Worm (Caenorhabditis elegans) whole organism, late embryonic: ENCODE data around the gene mam-3.
A peak's percentile ranks its signal among the peaks of the same experiment; 100 is the strongest.

ENCODE experiments used
- C08G9.2 ChIP-seq: sonication (generic microtip); optimal IDR thresholded peaks from 2 replicates; lab custom pipeline; 2016; ENCODE audit warnings: mild to moderate bottlenecking, missing genetic modification characterization, moderate library complexity, missing compliant biosample characterization
- C38D4.7 ChIP-seq: fragments of 200-800 bp; sonication (Bioruptor generic); optimal IDR thresholded peaks from 2 replicates; lab custom pipeline; 2018; ENCODE audit warnings: mild to moderate bottlenecking, missing genetic modification characterization, moderate library complexity, missing compliant biosample characterization
- F13H6.1 ChIP-seq: sonication (generic microtip); optimal IDR thresholded peaks from 2 replicates; lab custom pipeline; 2016; ENCODE audit warnings: missing genetic modification characterization, missing compliant biosample characterization
- K02D7.2 ChIP-seq: sonication (generic microtip); optimal IDR thresholded peaks from 2 replicates; lab custom pipeline; 2017; ENCODE audit warnings: mild to moderate bottlenecking, missing genetic modification characterization, missing compliant biosample characterization
- Y22D7AL.16 ChIP-seq: sonication (generic microtip); optimal IDR thresholded peaks from 2 replicates; lab custom pipeline; 2016; ENCODE audit warnings: missing genetic modification characterization, missing compliant biosample characterization
- ahr-1 ChIP-seq: sonication (generic microtip); optimal IDR thresholded peaks from 2 replicates; lab custom pipeline; 2016; ENCODE audit warnings: missing genetic modification characterization, missing compliant biosample characterization
- ama-1 ChIP-seq: fragments of 150-350 bp; optimal IDR thresholded peaks from 2 replicates; lab custom pipeline; 2014
- ceh-14 ChIP-seq: sonication (generic microtip); optimal IDR thresholded peaks from 2 replicates; lab custom pipeline; 2016; ENCODE audit warnings: missing genotype, missing genetic modification characterization, missing compliant biosample characterization
- ceh-18 ChIP-seq: sonication (generic microtip); optimal IDR thresholded peaks from 2 replicates; lab custom pipeline; 2016; ENCODE audit warnings: missing genetic modification characterization, missing compliant biosample characterization
- ceh-19 ChIP-seq: fragments of 200-800 bp; sonication (Bioruptor generic); optimal IDR thresholded peaks from 2 replicates; lab custom pipeline; 2018; ENCODE audit warnings: mild to moderate bottlenecking, missing genetic modification characterization, missing compliant biosample characterization
- ceh-2 ChIP-seq: sonication (generic microtip); optimal IDR thresholded peaks from 2 replicates; lab custom pipeline; 2016; ENCODE audit warnings: missing genotype, missing genetic modification characterization, missing compliant biosample characterization
- ceh-24 ChIP-seq: sonication (generic microtip); optimal IDR thresholded peaks from 2 replicates; lab custom pipeline; 2016; ENCODE audit warnings: mild to moderate bottlenecking, missing genetic modification characterization, missing compliant biosample characterization
- ceh-45 ChIP-seq: fragments of 200-800 bp; sonication (Bioruptor generic); IDR thresholded peaks from 2 replicates; pipeline ENCODE4 v1.3.6; 2022; ENCODE audit warnings: missing genetic modification reagents, missing genetic modification characterization, missing compliant biosample characterization
- ceh-6 ChIP-seq: fragments of 200-800 bp; sonication (Bioruptor generic); optimal IDR thresholded peaks from 2 replicates; lab custom pipeline; 2018; ENCODE audit warnings: mild to moderate bottlenecking, missing genetic modification characterization, missing compliant biosample characterization
- ceh-9 ChIP-seq: sonication (generic microtip); optimal IDR thresholded peaks from 2 replicates; lab custom pipeline; 2016; ENCODE audit warnings: mild to moderate bottlenecking, missing genetic modification characterization, inconsistent platforms, missing compliant biosample characterization
- che-1 ChIP-seq: sonication (generic microtip); optimal IDR thresholded peaks from 2 replicates; lab custom pipeline; 2016; ENCODE audit warnings: mild to moderate bottlenecking, missing genetic modification characterization, missing compliant biosample characterization
- dmd-4 ChIP-seq: sonication (generic microtip); optimal IDR thresholded peaks from 2 replicates; lab custom pipeline; 2016; ENCODE audit warnings: borderline replicate concordance, missing genetic modification characterization, missing compliant biosample characterization
- dve-1 ChIP-seq: sonication (generic microtip); optimal IDR thresholded peaks from 2 replicates; lab custom pipeline; 2017; ENCODE audit warnings: antibody characterized with exemption, mild to moderate bottlenecking, missing genetic modification characterization, missing compliant biosample characterization
- elt-2 ChIP-seq: sonication (generic microtip); optimal IDR thresholded peaks from 2 replicates; lab custom pipeline; 2016; ENCODE audit warnings: missing genetic modification reagents, missing genetic modification characterization, missing compliant biosample characterization
- elt-4 ChIP-seq: sonication (generic microtip); optimal IDR thresholded peaks from 2 replicates; lab custom pipeline; 2016; ENCODE audit warnings: missing genetic modification characterization, missing compliant biosample characterization
- ets-4 ChIP-seq: sonication (generic microtip); optimal IDR thresholded peaks from 2 replicates; lab custom pipeline; 2016; ENCODE audit warnings: missing genetic modification characterization, missing compliant biosample characterization
- eyg-1 ChIP-seq: sonication (generic microtip); optimal IDR thresholded peaks from 2 replicates; lab custom pipeline; 2016; ENCODE audit warnings: missing genotype, missing genetic modification characterization, missing compliant biosample characterization
- fax-1 ChIP-seq: sonication (generic microtip); optimal IDR thresholded peaks from 2 replicates; lab custom pipeline; 2016; ENCODE audit warnings: missing genotype, missing genetic modification characterization, missing compliant biosample characterization
- fkh-6 ChIP-seq: sonication (generic microtip); optimal IDR thresholded peaks from 2 replicates; lab custom pipeline; 2016; ENCODE audit warnings: missing genetic modification characterization, missing compliant biosample characterization
- gmeb-2 ChIP-seq: sonication (generic microtip); optimal IDR thresholded peaks from 2 replicates; lab custom pipeline; 2016; ENCODE audit warnings: missing genetic modification characterization, inconsistent platforms, missing compliant biosample characterization
- hlh-6 ChIP-seq: sonication (generic microtip); optimal IDR thresholded peaks from 2 replicates; lab custom pipeline; 2016; ENCODE audit warnings: missing genotype, missing genetic modification characterization, missing compliant biosample characterization
- hlh-8 ChIP-seq: sonication (generic microtip); optimal IDR thresholded peaks from 2 replicates; lab custom pipeline; 2016; ENCODE audit warnings: missing genotype, missing genetic modification characterization, missing compliant biosample characterization
- lim-6 ChIP-seq: sonication (generic microtip); optimal IDR thresholded peaks from 2 replicates; lab custom pipeline; 2016; ENCODE audit warnings: missing genetic modification characterization, missing compliant biosample characterization
- lin-11 ChIP-seq: fragments of 200-800 bp; sonication (Bioruptor generic); optimal IDR thresholded peaks from 2 replicates; lab custom pipeline; 2018; ENCODE audit warnings: mild to moderate bottlenecking, missing genetic modification characterization, missing compliant biosample characterization
- madf-2 ChIP-seq: sonication (generic microtip); optimal IDR thresholded peaks from 2 replicates; lab custom pipeline; 2017; ENCODE audit warnings: missing genetic modification characterization, missing compliant biosample characterization
- mec-3 ChIP-seq: sonication (generic microtip); optimal IDR thresholded peaks from 2 replicates; lab custom pipeline; 2016; ENCODE audit warnings: borderline replicate concordance, missing genetic modification characterization, missing compliant biosample characterization
- nfya-1 ChIP-seq: sonication (generic microtip); optimal IDR thresholded peaks from 2 replicates; lab custom pipeline; 2017; ENCODE audit warnings: missing genetic modification characterization, mild to moderate bottlenecking, missing compliant biosample characterization, antibody characterized with exemption, moderate library complexity
- npax-4 ChIP-seq: sonication (generic microtip); optimal IDR thresholded peaks from 2 replicates; lab custom pipeline; 2016; ENCODE audit warnings: missing genetic modification characterization, missing compliant biosample characterization
- odd-2 ChIP-seq: sonication (generic microtip); optimal IDR thresholded peaks from 2 replicates; lab custom pipeline; 2017; ENCODE audit warnings: antibody characterized with exemption, mild to moderate bottlenecking, missing genetic modification characterization, missing compliant biosample characterization
- pha-2 ChIP-seq: sonication (generic microtip); optimal IDR thresholded peaks from 2 replicates; lab custom pipeline; 2017; ENCODE audit warnings: mild to moderate bottlenecking, missing genetic modification characterization, missing compliant biosample characterization
- pha-4 ChIP-seq: fragments of 150-350 bp; optimal IDR thresholded peaks from 2 replicates; lab custom pipeline; 2018; ENCODE audit warnings: missing biosample characterization, missing genetic modification reagents, missing genetic modification characterization
- pros-1 ChIP-seq: fragments of 150-350 bp; optimal IDR thresholded peaks from 2 replicates; lab custom pipeline; 2014; ENCODE audit warnings: missing biosample characterization, missing genetic modification reagents, missing genetic modification characterization
- ref-2 ChIP-seq: sonication (generic microtip); optimal IDR thresholded peaks from 2 replicates; lab custom pipeline; 2016; ENCODE audit warnings: missing genetic modification characterization, missing compliant biosample characterization
- sox-2 ChIP-seq: fragments of 200-800 bp; sonication (Bioruptor generic); IDR thresholded peaks from 2 replicates; pipeline ENCODE4 v1.3.6; 2022; ENCODE audit warnings: missing genetic modification reagents, missing genetic modification characterization, missing compliant biosample characterization
- syd-9 ChIP-seq: sonication (generic microtip); optimal IDR thresholded peaks from 2 replicates; lab custom pipeline; 2016; ENCODE audit warnings: mild to moderate bottlenecking, missing genetic modification characterization, moderate library complexity, missing compliant biosample characterization
- tbx-7 ChIP-seq: sonication (generic microtip); optimal IDR thresholded peaks from 2 replicates; lab custom pipeline; 2016; ENCODE audit warnings: missing genotype, missing genetic modification characterization, missing compliant biosample characterization
- ttx-3 ChIP-seq: sonication (generic microtip); optimal IDR thresholded peaks from 2 replicates; lab custom pipeline; 2016; ENCODE audit warnings: missing genetic modification reagents, missing genetic modification characterization, missing compliant biosample characterization
- unc-3 ChIP-seq, 2 experiments: fragments of 200-800 bp in 1 of 2; sonication (Bioruptor generic) in 1 of 2; sonication (generic microtip) in 1 of 2; conservative IDR thresholded peaks in 1 of 2; optimal IDR thresholded peaks in 1 of 2; 2 replicates each; pipeline versions ENCODE4 v1.3.6 to Lab custom; 2016 to 2022; ENCODE audit warnings: missing compliant biosample characterization in 2 of 2, missing genetic modification characterization in 2 of 2, missing genetic modification reagents in 1 of 2
- unc-42 ChIP-seq: sonication (generic microtip); optimal IDR thresholded peaks from 2 replicates; lab custom pipeline; 2016; ENCODE audit warnings: missing genotype, missing genetic modification characterization, missing compliant biosample characterization
- unc-55 ChIP-seq: sonication (generic microtip); optimal IDR thresholded peaks from 2 replicates; lab custom pipeline; 2017; ENCODE audit warnings: missing biosample characterization, missing genetic modification reagents, missing genetic modification characterization
- unc-86 ChIP-seq: sonication (generic microtip); optimal IDR thresholded peaks from 2 replicates; lab custom pipeline; 2016; ENCODE audit warnings: missing genetic modification characterization, missing compliant biosample characterization
- zip-5 ChIP-seq: sonication (generic microtip); optimal IDR thresholded peaks from 2 replicates; lab custom pipeline; 2016; ENCODE audit warnings: missing genetic modification characterization, missing compliant biosample characterization
- ztf-16 ChIP-seq: sonication (generic microtip); optimal IDR thresholded peaks from 2 replicates; lab custom pipeline; 2017; ENCODE audit warnings: missing genetic modification characterization, missing compliant biosample characterization

The mam-3 gene

DNA sequence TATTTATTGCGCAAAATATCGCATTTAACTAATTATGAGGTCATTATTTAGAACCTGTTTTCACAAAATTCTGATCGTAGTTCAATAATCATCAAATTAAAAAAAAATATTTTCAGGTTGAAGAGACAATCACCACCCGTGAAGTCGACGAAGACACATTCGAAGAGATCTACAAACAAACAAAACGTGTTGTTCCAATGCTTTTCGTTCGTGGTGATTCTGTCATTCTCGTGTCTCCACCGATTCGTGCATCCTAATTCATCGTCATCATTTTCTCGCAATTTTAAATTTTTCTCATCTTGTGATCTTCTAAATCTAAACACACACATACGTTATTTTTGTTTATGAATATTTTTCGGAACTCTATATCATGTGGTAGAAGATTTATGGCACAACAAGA is 56.4 kb downstream of the mam-3 start:
- TF ChIP-seq dve-1 (tag; lab: Kevin White, UChicago) (peak; percentile 35), pha-4 (tag; lab: Kevin White, UChicago) (no peak)

DNA sequence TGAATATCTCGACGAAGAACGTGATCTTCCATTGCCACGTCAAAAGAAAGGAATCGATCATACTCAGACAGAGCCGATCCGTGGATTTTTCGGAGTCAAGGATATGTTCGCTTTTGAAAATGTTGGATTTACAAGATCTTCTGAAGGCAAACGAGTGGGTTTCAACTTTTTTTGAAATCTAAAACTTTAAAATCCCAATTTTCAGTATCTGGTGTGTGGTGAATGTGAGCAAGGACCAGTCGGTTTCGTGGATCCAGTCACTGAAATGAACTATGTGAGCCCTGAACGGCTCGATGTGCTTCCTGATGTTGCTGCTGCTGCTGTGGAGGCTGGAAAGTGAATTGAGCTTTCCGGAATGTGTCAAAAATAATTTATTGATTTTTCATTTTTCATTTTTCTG is 58.3 kb downstream of the mam-3 start, which contains the start of gene lsm-3:
Gene lsm-3 (plus strand): TSS at position 301 of the 400 bp plus-strand sequence.
- TF ChIP-seq ceh-6 (GFP tag; lab: Kevin White, UChicago), result no peak
- no peak for TF ChIP-seq ceh-24 (tag; lab: Kevin White, UChicago)
- no peak for TF ChIP-seq fkh-6 (tag; lab: Kevin White, UChicago)
- no peak for TF ChIP-seq ceh-45 (GFP tag; lab: Robert Waterston, UW)
- TF ChIP-seq madf-2, result no peak
- TF ChIP-seq F13H6.1, result no peak
- TF ChIP-seq elt-2 (tag; lab: Kevin White, UChicago), result no peak
- TF ChIP-seq unc-55, result no peak
- TF ChIP-seq ceh-19 (GFP tag; lab: Kevin White, UChicago), result no peak
- TF ChIP-seq ceh-9 (tag; lab: Kevin White, UChicago), result no peak
- TF ChIP-seq ama-1 (lab: Kevin White, UChicago), result no peak

DNA sequence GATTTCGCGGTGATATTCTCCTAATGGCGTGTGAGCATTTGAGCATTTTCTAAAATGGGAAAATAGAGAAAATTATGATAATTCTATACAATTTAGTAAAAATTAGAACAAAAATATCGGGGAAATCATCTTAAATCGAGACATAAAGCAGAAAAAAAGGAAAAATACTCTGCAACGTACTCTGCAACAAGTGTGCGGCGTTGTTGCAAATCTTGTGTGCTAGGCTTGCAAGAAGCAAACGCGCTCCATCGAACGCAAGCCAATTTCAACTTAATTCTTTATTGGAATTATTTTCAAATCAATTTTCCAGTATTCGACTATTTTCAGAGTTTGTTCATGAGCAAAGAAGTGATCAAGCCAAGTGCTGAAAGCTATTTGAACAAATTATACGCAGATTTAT is 59.1 kb downstream of the mam-3 start, which contains the start of the genes Y62E10A.20, Y62E10A.23 and mdt-9:
Gene Y62E10A.20 (minus strand): TSS at position 49 of the 400 bp plus-strand sequence.
Gene Y62E10A.23 (plus strand): TSS at position 282 of the 400 bp plus-strand sequence.
Gene mdt-9 (plus strand): TSS at position 338 of the 400 bp plus-strand sequence.
- TF ChIP-seq unc-42 (tag; lab: Kevin White, UChicago) (peak; percentile 89), lin-11 (tag; lab: Kevin White, UChicago) (peak; percentile 33), ets-4 (tag; lab: Kevin White, UChicago) (no peak), mec-3 (tag; lab: Kevin White, UChicago) (no peak), npax-4 (tag; lab: Kevin White, UChicago) (peak; percentile 35), eyg-1 (tag; lab: Kevin White, UChicago) (peak; percentile 27), unc-3 (GFP tag; conservative IDR thresholded peaks at IDR 0.05; lab: Robert Waterston, UW) (peak; percentile 70; the same call in 1 of the 2 replicates), unc-3 (tag; optimal IDR thresholded peaks at IDR 0.05; lab: Kevin White, UChicago) (peak; percentile 68), tbx-7 (tag; lab: Kevin White, UChicago) (peak; percentile 10), unc-86 (tag; lab: Kevin White, UChicago) (peak; percentile 55), ceh-14 (peak; percentile 88), Y22D7AL.16 (tag; lab: Kevin White, UChicago) (no peak), gmeb-2 (tag; lab: Kevin White, UChicago) (peak; percentile 49), nfya-1 (tag; lab: Kevin White, UChicago) (peak; percentile 84), sox-2 (peak; percentile 15; the same call in 1 of the 2 replicates), zip-5 (tag; lab: Kevin White, UChicago) (peak; percentile 33), che-1 (tag; lab: Kevin White, UChicago) (peak; percentile 42), odd-2 (tag; lab: Kevin White, UChicago) (peak; percentile 25), F13H6.1 (peak; percentile 28), pha-2 (tag; lab: Kevin White, UChicago) (peak; percentile 54), ztf-16 (tag; lab: Kevin White, UChicago) (peak; percentile 61), madf-2 (peak; percentile 40), fax-1 (tag; lab: Kevin White, UChicago) (peak; percentile 91), ceh-2 (tag; lab: Kevin White, UChicago) (peak; percentile 39), ref-2 (peak; percentile 77), ahr-1 (peak; percentile 36), pha-4 (tag; lab: Kevin White, UChicago) (no peak), ama-1 (lab: Kevin White, UChicago) (no peak), hlh-8 (tag; lab: Kevin White, UChicago) (peak; percentile 60), ceh-9 (tag; lab: Kevin White, UChicago) (no peak), hlh-6 (no peak), ttx-3 (tag; lab: Kevin White, UChicago) (peak; percentile 63), K02D7.2 (tag; lab: Kevin White, UChicago) (peak; percentile 52), syd-9 (tag; lab: Kevin White, UChicago) (peak; percentile 47), C08G9.2 (tag; lab: Kevin White, UChicago) (peak; percentile 55), ceh-18 (tag; lab: Kevin White, UChicago) (peak; percentile 46), lim-6 (tag; lab: Kevin White, UChicago) (no peak), C38D4.7 (GFP tag; lab: Kevin White, UChicago) (peak; percentile 57), ceh-45 (GFP tag; lab: Robert Waterston, UW) (0 out of 2 replicates have a peak, but pooled peaks have one; percentile 52), pros-1 (tag; lab: Kevin White, UChicago) (peak; percentile 42), elt-4 (tag; lab: Kevin White, UChicago) (no peak), dmd-4 (tag; lab: Kevin White, UChicago) (no peak)
